Fruit fly (Drosophila melanogaster): Measurements from ENCODE around the gene AANATL3.

DNA sequence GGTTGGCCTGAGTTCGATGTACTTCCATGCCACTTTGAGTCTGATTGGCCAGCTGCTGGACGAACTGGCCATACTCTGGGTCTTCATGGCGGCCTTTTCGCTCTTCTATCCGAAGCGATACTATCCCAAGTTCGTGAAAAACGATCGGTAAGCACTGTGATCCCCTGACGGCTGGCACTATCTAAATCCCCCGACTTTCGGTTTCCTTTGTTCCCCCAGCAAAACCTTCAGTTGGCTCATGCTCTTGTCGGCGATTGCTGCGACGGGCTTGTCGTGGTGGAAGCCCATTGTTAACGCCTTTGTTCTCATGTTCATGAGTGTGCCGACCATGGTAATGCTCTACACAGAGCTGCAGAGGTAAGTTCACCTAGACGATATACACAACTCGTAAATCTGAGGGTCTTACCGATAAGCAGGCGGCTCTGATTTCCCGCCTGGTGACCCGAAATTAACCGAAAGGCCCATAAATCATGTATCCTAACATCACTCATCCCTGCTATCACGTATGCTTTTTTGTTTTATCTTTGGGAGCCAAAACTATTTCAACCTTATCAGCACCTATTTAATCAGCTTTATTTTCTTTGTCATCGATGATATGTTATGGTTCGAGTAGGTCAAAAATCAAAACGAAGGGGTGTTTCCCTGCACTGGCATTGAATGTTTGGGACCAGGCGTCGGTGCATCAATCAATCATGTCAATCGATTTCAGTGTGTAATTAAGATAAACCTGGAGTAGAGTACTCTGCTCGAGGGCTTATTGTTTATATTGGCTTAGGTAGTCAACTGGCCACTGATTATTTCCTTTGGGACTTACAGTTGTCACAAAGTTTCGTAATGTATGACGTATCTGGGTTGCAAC is 43.8 kb upstream of the AANATL3 start:
- no peak for TF ChIP-seq insv (optimal IDR thresholded peaks at IDR 0.05)
- no peak for TF ChIP-seq h (optimal IDR thresholded peaks at IDR 0.05)
- no peak for TF ChIP-seq psq (optimal IDR thresholded peaks at IDR 0.05)
- TF ChIP-seq ttk (optimal IDR thresholded peaks at IDR 0.05): no peak
- no peak for TF ChIP-seq Myc (optimal IDR thresholded peaks at IDR 0.05)

All from Kc167 (cell line).